Fruit fly (Drosophila melanogaster): ENCODE results near the gene Brd8.

The Brd8 gene

dm6 chr3R:29206198-29207011 lies 16.9 kb upstream of the Brd8 start (continued):
- TF ChIP-seq CG10267 (tag; optimal IDR thresholded peaks at IDR 0.05) (peak; percentile 17), jigr1 (GFP tag; IDR thresholded peaks at IDR 0.05) (no peak), sens (GFP tag) (peak; percentile 77)

- peak; percentile 78 for TF ChIP-seq ranshi (GFP tag; IDR thresholded peaks at IDR 0.05)
- peak; percentile 24 for TF ChIP-seq CG5180 (GFP tag; optimal IDR thresholded peaks at IDR 0.05)
- TF ChIP-seq CG5245 (GFP tag; optimal IDR thresholded peaks at IDR 0.05), result peak; percentile 14
- TF ChIP-seq Taf1 (GFP tag; IDR thresholded peaks at IDR 0.05), result 0 out of 2 replicates have a peak, but pooled peaks have one; percentile 14
- no peak for TF ChIP-seq CG7786 (GFP tag; optimal IDR thresholded peaks at IDR 0.05)
- TF ChIP-seq CG15696 (tag; optimal IDR thresholded peaks at IDR 0.05), result peak; percentile 37
- TF ChIP-seq CG4360 (GFP tag; IDR thresholded peaks at IDR 0.05), result peak; percentile 65
- peak; percentile 36 for TF ChIP-seq CG15514 (GFP tag; optimal IDR thresholded peaks at IDR 0.05)
- TF ChIP-seq gem (tag; optimal IDR thresholded peaks at IDR 0.05), result peak; percentile 79
- TF ChIP-seq CG10654 (GFP tag; optimal IDR thresholded peaks at IDR 0.05), result peak; percentile 32
- TF ChIP-seq Doc3 (GFP tag; IDR thresholded peaks at IDR 0.05; ENCODE audit: partially characterized antibody), result no peak
- TF ChIP-seq CG33213 (GFP tag; optimal IDR thresholded peaks at IDR 0.05), result no peak
- no peak for TF ChIP-seq HLHmδ (GFP tag; optimal IDR thresholded peaks at IDR 0.05)
- TF ChIP-seq D19B (GFP tag; optimal IDR thresholded peaks at IDR 0.05), result peak; percentile 30
- TF ChIP-seq CG32772 (GFP tag; IDR thresholded peaks at IDR 0.05), result peak; percentile 65
- TF ChIP-seq scrt (GFP tag; optimal IDR thresholded peaks at IDR 0.05), result peak; percentile 2
- no peak for TF ChIP-seq Dp (GFP tag; optimal IDR thresholded peaks at IDR 0.05)
- TF ChIP-seq amos (GFP tag; IDR thresholded peaks at IDR 0.05; ENCODE audit: partially characterized antibody), result no peak
- peak; percentile 71 for TF ChIP-seq CG34422 (GFP tag; IDR thresholded peaks at IDR 0.05)
- peak; percentile 70 for TF ChIP-seq ind (GFP tag; optimal IDR thresholded peaks at IDR 0.05)
- peak; percentile 51 for TF ChIP-seq Ssrp (tag; optimal IDR thresholded peaks at IDR 0.05)
- TF ChIP-seq Atf6 (GFP tag; IDR thresholded peaks at IDR 0.05), result peak; percentile 65
- TF ChIP-seq HLH3B (GFP tag; IDR thresholded peaks at IDR 0.05), result peak; percentile 73; the same call in 1 of the 2 replicates
- peak; percentile 83 for TF ChIP-seq dysf (GFP tag; IDR thresholded peaks at IDR 0.05)
- TF ChIP-seq Rx (GFP tag; IDR thresholded peaks at IDR 0.05), result peak; percentile 41; the same call in 1 of the 2 replicates
- no peak for TF ChIP-seq CG8478 (optimal IDR thresholded peaks at IDR 0.05)
- TF ChIP-seq CG7745 (tag; optimal IDR thresholded peaks at IDR 0.05), result no peak
- no peak for TF ChIP-seq kay (GFP tag; optimal IDR thresholded peaks at IDR 0.05)
- peak; percentile 60 for TF ChIP-seq ttk (GFP tag; IDR thresholded peaks at IDR 0.05)
- peak; percentile 17 for TF ChIP-seq CG17912 (GFP tag; optimal IDR thresholded peaks at IDR 0.05)
- TF ChIP-seq CG9727 (GFP tag; optimal IDR thresholded peaks at IDR 0.05), result peak; percentile 9
- TF ChIP-seq hth (optimal IDR thresholded peaks at IDR 0.05), result no peak
- TF ChIP-seq emc (GFP tag; optimal IDR thresholded peaks at IDR 0.05), result no peak
- peak; percentile 73 for TF ChIP-seq CG10366 (GFP tag; IDR thresholded peaks at IDR 0.05)
- no peak for TF ChIP-seq CG8089 (GFP tag; optimal IDR thresholded peaks at IDR 0.05)
- no peak for TF ChIP-seq CG1832 (GFP tag; optimal IDR thresholded peaks at IDR 0.05)
- peak; percentile 56 for TF ChIP-seq tap (tag; optimal IDR thresholded peaks at IDR 0.05)
- TF ChIP-seq CG12071 (GFP tag; optimal IDR thresholded peaks at IDR 0.05), result peak; percentile 40
- TF ChIP-seq CG11085 (GFP tag; IDR thresholded peaks at IDR 0.05), result peak; percentile 63
- TF ChIP-seq CG30020 (tag; optimal IDR thresholded peaks at IDR 0.05), result no peak
- peak; percentile 69 for TF ChIP-seq CG14050 (GFP tag; IDR thresholded peaks at IDR 0.05)
- no peak for TF ChIP-seq Lpt (GFP tag; optimal IDR thresholded peaks at IDR 0.05)
- 0 out of 2 replicates have a peak, but pooled peaks have one; percentile 33 for TF ChIP-seq Adf1 (GFP tag; IDR thresholded peaks at IDR 0.05)
- peak; percentile 42 for TF ChIP-seq CG2120 (GFP tag; optimal IDR thresholded peaks at IDR 0.05)
Observed at dm6 chr3R:29207012-29207656, 16.2 kb upstream of the Brd8 start.
